Fruit fly (Drosophila melanogaster) whole organism, prepupa: ENCODE data around the gene Pvf2.

Source experiments
- CG10631 ChIP-seq: fragments of 200-800 bp; sonication (Bioruptor generic); optimal IDR thresholded peaks from 2 replicates; lab custom pipeline; 2016; ENCODE audit warnings: missing biosample characterization, missing genetic modification characterization
- CG10669 ChIP-seq: fragments of 200-800 bp; sonication (Bioruptor generic); optimal IDR thresholded peaks from 3 replicates; lab custom pipeline; 2018; ENCODE audit warnings: missing biosample characterization, mild to moderate bottlenecking, missing genetic modification characterization, moderate library complexity
- CG11762 ChIP-seq: fragments of 200-800 bp; sonication (Bioruptor generic); optimal IDR thresholded peaks from 3 replicates; lab custom pipeline; 2016; ENCODE audit warnings: missing biosample characterization, missing genetic modification characterization; ENCODE audit not compliant: insufficient read depth
- CG11902 ChIP-seq: fragments of 200-800 bp; sonication (Bioruptor generic); optimal IDR thresholded peaks from 3 replicates; lab custom pipeline; 2016; ENCODE audit warnings: missing biosample characterization, missing genetic modification characterization
- CG16779 ChIP-seq: fragments of 200-800 bp; sonication (Bioruptor generic); optimal IDR thresholded peaks from 3 replicates; lab custom pipeline; 2017; ENCODE audit warnings: missing biosample characterization, mild to moderate bottlenecking, missing genetic modification characterization
- CG3032 ChIP-seq: fragments of 200-800 bp; optimal IDR thresholded peaks from 2 replicates; lab custom pipeline; 2019; ENCODE audit warnings: missing biosample characterization, mild to moderate bottlenecking, missing genetic modification characterization, moderate library complexity
- CG31627 ChIP-seq: fragments of 200-800 bp; sonication (Bioruptor generic); optimal IDR thresholded peaks from 3 replicates; lab custom pipeline; 2016; ENCODE audit warnings: missing biosample characterization, missing genetic modification characterization
- CG32006 ChIP-seq: fragments of 200-800 bp; sonication (Bioruptor generic); optimal IDR thresholded peaks from 3 replicates; lab custom pipeline; 2017; ENCODE audit warnings: missing biosample characterization, mild to moderate bottlenecking, missing genetic modification characterization
- CG34406 ChIP-seq: fragments of 200-800 bp; sonication (Bioruptor generic); optimal IDR thresholded peaks from 3 replicates; lab custom pipeline; 2016; ENCODE audit warnings: missing biosample characterization, missing genetic modification characterization
- CG4318 ChIP-seq: fragments of 200-800 bp; sonication (Bioruptor generic); optimal IDR thresholded peaks from 3 replicates; lab custom pipeline; 2017; ENCODE audit warnings: missing biosample characterization, mild to moderate bottlenecking, missing genetic modification characterization
- CG6163 ChIP-seq: fragments of 200-800 bp; sonication (Bioruptor generic); IDR thresholded peaks from 3 replicates; pipeline ENCODE4 v1.3.6; 2022; ENCODE audit warnings: missing biosample characterization, missing genetic modification characterization
- CG6276 ChIP-seq: fragments of 200-800 bp; sonication (Bioruptor generic); optimal IDR thresholded peaks from 2 replicates; lab custom pipeline; 2017; ENCODE audit warnings: missing biosample characterization, mild to moderate bottlenecking, missing genetic modification characterization
- CG6792 ChIP-seq: fragments of 200-800 bp; sonication (Bioruptor generic); optimal IDR thresholded peaks from 3 replicates; lab custom pipeline; 2016; ENCODE audit warnings: missing biosample characterization, missing genetic modification characterization
- CG6808 ChIP-seq: fragments of 200-800 bp; sonication (Bioruptor generic); optimal IDR thresholded peaks from 3 replicates; lab custom pipeline; 2017; ENCODE audit warnings: missing biosample characterization, missing genetic modification characterization, mild to moderate bottlenecking, moderate library complexity, missing genetic modification reagents
- CG6854 ChIP-seq: fragments of 200-800 bp; sonication (Bioruptor generic); optimal IDR thresholded peaks from 2 replicates; lab custom pipeline; 2017; ENCODE audit warnings: missing biosample characterization, mild to moderate bottlenecking, missing genetic modification characterization
- CG7368 ChIP-seq: fragments of 200-800 bp; sonication (Bioruptor generic); optimal IDR thresholded peaks from 3 replicates; lab custom pipeline; 2016; ENCODE audit warnings: missing biosample characterization, missing genetic modification characterization
- CG8119 ChIP-seq: fragments of 200-800 bp; sonication (Bioruptor generic); IDR thresholded peaks from 3 replicates; pipeline ENCODE4 v1.3.6; 2022; ENCODE audit warnings: missing biosample characterization, missing genetic modification characterization
- CG8319 ChIP-seq: fragments of 200-800 bp; sonication (Bioruptor generic); optimal IDR thresholded peaks from 3 replicates; lab custom pipeline; 2016; ENCODE audit warnings: missing biosample characterization, missing genetic modification characterization
- CG8632 ChIP-seq: fragments of 200-800 bp; sonication (Bioruptor generic); optimal IDR thresholded peaks from 3 replicates; lab custom pipeline; 2016; ENCODE audit warnings: missing biosample characterization, missing genetic modification characterization
- Eip75B ChIP-seq: fragments of 200-800 bp; sonication (Bioruptor generic); optimal IDR thresholded peaks from 3 replicates; lab custom pipeline; 2016; ENCODE audit warnings: missing biosample characterization, missing genetic modification characterization
- Eip78C ChIP-seq: fragments of 200-800 bp; sonication (Bioruptor generic); peaks from one replicate; lab custom pipeline; 2016; ENCODE audit warnings: missing biosample characterization, missing genetic modification characterization
- Gug ChIP-seq: fragments of 200-800 bp; sonication (Bioruptor generic); IDR thresholded peaks from 2 replicates; pipeline ENCODE4 v1.3.6; 2022; ENCODE audit warnings: missing biosample characterization, missing genetic modification characterization
- Hr38 ChIP-seq: sonication (Bioruptor generic); optimal IDR thresholded peaks from 2 replicates; lab custom pipeline; 2016; ENCODE audit warnings: missing biosample characterization, missing genetic modification characterization
- Hr39 ChIP-seq: fragments of 200-800 bp; sonication (Bioruptor generic); optimal IDR thresholded peaks from 2 replicates; lab custom pipeline; 2016; ENCODE audit warnings: missing biosample characterization, missing genetic modification characterization
- Lpt ChIP-seq: fragments of 200-800 bp; sonication (Bioruptor generic); optimal IDR thresholded peaks from 3 replicates; lab custom pipeline; 2016; ENCODE audit warnings: missing biosample characterization, missing genetic modification characterization
- Met ChIP-seq: fragments of 200-800 bp; sonication (Bioruptor generic); optimal IDR thresholded peaks from 3 replicates; lab custom pipeline; 2016; ENCODE audit warnings: missing biosample characterization, missing genetic modification characterization
- Smox ChIP-seq: fragments of 200-800 bp; sonication (Bioruptor generic); optimal IDR thresholded peaks from 3 replicates; lab custom pipeline; 2016; ENCODE audit warnings: missing biosample characterization, missing genetic modification characterization
- Sox102F ChIP-seq: fragments of 200-800 bp; sonication (Bioruptor generic); optimal IDR thresholded peaks from 2 replicates; lab custom pipeline; 2016; ENCODE audit warnings: missing biosample characterization, mild to moderate bottlenecking, missing genetic modification characterization
- Sox14 ChIP-seq: fragments of 200-800 bp; sonication (Bioruptor generic); optimal IDR thresholded peaks from 3 replicates; lab custom pipeline; 2016; ENCODE audit warnings: missing biosample characterization, missing genetic modification characterization
- Sox15 ChIP-seq: fragments of 200-800 bp; sonication (Bioruptor generic); optimal IDR thresholded peaks from 3 replicates; lab custom pipeline; 2016; ENCODE audit warnings: missing biosample characterization, missing genetic modification characterization
- achi ChIP-seq: fragments of 200-800 bp; sonication (Bioruptor generic); optimal IDR thresholded peaks from 3 replicates; lab custom pipeline; 2016; ENCODE audit warnings: missing biosample characterization, missing genetic modification characterization
- acj6 ChIP-seq: fragments of 200-800 bp; sonication (Bioruptor generic); optimal IDR thresholded peaks from 3 replicates; lab custom pipeline; 2016; ENCODE audit warnings: missing biosample characterization, missing genetic modification characterization
- cyc ChIP-seq: fragments of 200-800 bp; sonication (Bioruptor generic); optimal IDR thresholded peaks from 3 replicates; lab custom pipeline; 2016; ENCODE audit warnings: missing biosample characterization, missing genetic modification characterization
- eg ChIP-seq: fragments of 200-800 bp; sonication (Bioruptor generic); IDR thresholded peaks from 3 replicates; pipeline ENCODE4 v1.3.6; 2022; ENCODE audit warnings: missing biosample characterization, missing genetic modification characterization
- esn ChIP-seq: fragments of 200-800 bp; sonication (Bioruptor generic); optimal IDR thresholded peaks from 2 replicates; lab custom pipeline; 2016; ENCODE audit warnings: missing biosample characterization, mild to moderate bottlenecking, missing genetic modification characterization, moderate library complexity
- fd59A ChIP-seq: fragments of 200-800 bp; sonication (Bioruptor generic); optimal IDR thresholded peaks from 2 replicates; lab custom pipeline; 2017; ENCODE audit warnings: missing biosample characterization, mild to moderate bottlenecking, missing genetic modification characterization, missing genetic modification reagents
- net ChIP-seq: fragments of 200-800 bp; sonication (Bioruptor generic); optimal IDR thresholded peaks from 3 replicates; lab custom pipeline; 2016; ENCODE audit warnings: missing biosample characterization, missing genetic modification characterization
- pdm3 ChIP-seq: fragments of 200-800 bp; sonication (Bioruptor generic); optimal IDR thresholded peaks from 3 replicates; lab custom pipeline; 2016; ENCODE audit warnings: missing biosample characterization, missing genetic modification characterization
- ss ChIP-seq, 2 experiments: fragments of 200-800 bp; sonication (Bioruptor generic); optimal IDR thresholded peaks; 2 replicates in 1 of 2; 3 replicates in 1 of 2; lab custom pipeline; 2017 to 2018; ENCODE audit warnings: mild to moderate bottlenecking in 2 of 2, missing biosample characterization in 2 of 2, missing genetic modification characterization in 2 of 2, moderate library complexity in 1 of 2
- svp ChIP-seq: fragments of 200-800 bp; sonication (Bioruptor generic); peaks from one replicate; lab custom pipeline; 2016; ENCODE audit warnings: missing biosample characterization, missing genetic modification characterization
- topi ChIP-seq: fragments of 200-800 bp; sonication (Bioruptor generic); optimal IDR thresholded peaks from 3 replicates; lab custom pipeline; 2016; ENCODE audit warnings: missing biosample characterization, missing genetic modification characterization
- vri ChIP-seq: fragments of 200-800 bp; sonication (Bioruptor generic); optimal IDR thresholded peaks from 3 replicates; lab custom pipeline; 2016; ENCODE audit warnings: missing biosample characterization, mild to moderate bottlenecking, missing genetic modification characterization

Gene Pvf2

dm6 chr2L:7032517-7032951 is 51.9 kb downstream of the Pvf2 start, which contains the start of the genes Rab30 and Caper (continued):
- no peak for TF ChIP-seq svp (GFP tag; lab: Kevin White, UChicago)
- TF ChIP-seq topi (GFP tag; lab: Kevin White, UChicago), result peak; percentile 42
- TF ChIP-seq Sox15 (GFP tag; lab: Kevin White, UChicago), result no peak
- no peak for TF ChIP-seq CG6808
- TF ChIP-seq eg, result no peak
- TF ChIP-seq Eip78C (GFP tag; lab: Kevin White, UChicago), result peak; percentile 65
- TF ChIP-seq CG32006 (GFP tag; lab: Kevin White, UChicago), result no peak
- TF ChIP-seq CG3032 (tag; lab: Kevin White, UChicago), result peak; percentile 12
- no peak for TF ChIP-seq CG6792 (GFP tag; lab: Kevin White, UChicago)
- TF ChIP-seq acj6 (GFP tag; lab: Kevin White, UChicago), result peak; percentile 25
- TF ChIP-seq CG7368 (GFP tag; lab: Kevin White, UChicago), result no peak
- TF ChIP-seq fd59A, result no peak
- TF ChIP-seq CG34406 (GFP tag; lab: Kevin White, UChicago), result no peak
- no peak for TF ChIP-seq CG6163
- TF ChIP-seq Met (GFP tag; lab: Kevin White, UChicago), result peak; percentile 21

DNA sequence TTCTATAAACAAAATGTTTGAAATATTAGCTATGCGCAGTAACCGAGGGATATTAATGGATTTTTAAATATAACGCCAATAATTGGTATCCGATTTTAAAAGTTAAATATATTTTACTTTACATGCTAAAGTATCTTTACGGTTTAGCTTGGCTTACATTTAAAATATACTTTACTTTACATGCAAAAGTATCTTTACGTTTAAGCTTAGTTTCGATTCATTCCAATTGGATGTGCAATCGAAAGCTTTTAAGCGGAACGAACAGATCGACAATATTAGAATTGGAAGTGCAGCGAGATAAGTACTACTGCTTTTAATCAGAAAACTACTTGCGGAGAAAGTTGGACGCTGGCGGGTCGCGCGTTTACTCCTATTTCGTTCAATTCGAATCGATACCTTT is 55.4 kb downstream of the Pvf2 start:
- TF ChIP-seq Hr38 (GFP tag; lab: Kevin White, UChicago) (no peak), topi (GFP tag; lab: Kevin White, UChicago) (no peak), CG34406 (GFP tag; lab: Kevin White, UChicago) (no peak), vri (GFP tag; lab: Kevin White, UChicago) (no peak), CG11762 (GFP tag; lab: Kevin White, UChicago) (no peak), Hr39 (GFP tag; lab: Kevin White, UChicago) (no peak), CG10631 (GFP tag; lab: Kevin White, UChicago) (no peak), CG8119 (no peak), Met (GFP tag; lab: Kevin White, UChicago) (no peak)

dm6 chr2L:7028440-7028839 is 56.0 kb downstream of the Pvf2 start:
- TF ChIP-seq ss (GFP tag; optimal IDR thresholded peaks at IDR 0.05; lab: Kevin White, UChicago) (no peak), CG6854 (GFP tag; lab: Kevin White, UChicago) (peak; percentile 1)
- TF ChIP-seq, all 60 proteins: peak for 1

DNA sequence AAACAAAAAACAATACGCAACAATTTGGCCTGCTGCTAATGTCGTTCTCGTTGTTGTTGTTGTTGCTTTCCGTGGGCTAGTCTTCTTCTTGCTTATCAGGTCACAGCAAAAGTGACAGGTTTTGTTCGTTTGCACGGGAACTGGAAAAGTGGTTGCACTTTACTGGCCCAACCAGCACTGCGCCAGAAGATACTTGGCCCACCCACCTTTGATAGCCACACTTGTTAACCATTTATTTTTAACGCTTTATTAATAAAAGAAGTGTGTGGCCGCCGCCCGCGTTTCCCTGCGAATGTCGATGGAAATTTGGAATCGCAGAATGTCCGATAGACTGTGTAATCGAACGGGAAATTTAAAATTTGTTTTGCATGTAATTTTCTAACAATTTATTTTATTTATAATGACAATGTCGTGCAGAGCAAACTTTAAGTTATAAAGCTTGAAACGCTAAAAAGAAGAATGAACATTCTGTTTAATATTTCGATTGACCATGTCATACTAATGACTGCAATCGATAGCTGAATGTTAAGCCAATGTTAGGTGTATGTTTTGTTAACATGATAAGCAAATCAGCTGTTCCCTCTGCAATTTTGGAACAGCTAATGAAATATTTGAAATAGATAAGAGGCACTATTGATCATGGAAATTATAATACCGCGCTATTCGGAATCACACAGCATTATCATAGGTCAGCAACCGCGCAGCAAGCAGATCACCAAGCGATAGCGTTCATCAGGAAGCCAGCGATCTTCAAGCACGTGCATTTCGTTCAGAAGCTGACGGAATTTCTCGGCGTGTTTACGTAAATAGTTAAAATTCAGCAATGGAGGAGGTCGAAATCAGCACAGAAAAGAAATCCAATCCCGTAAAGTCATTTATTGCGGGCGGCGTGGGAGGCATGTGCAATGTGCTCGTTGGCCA is 57.2 kb downstream of the Pvf2 start, which contains the start of the genes CG31908 and MME1:
Gene CG31908, minus strand, starts transcription at position 402 of the 921 bp plus-strand sequence.
Gene MME1, plus strand, starts transcription at position 539 of the 921 bp plus-strand sequence.
- TF ChIP-seq Gug, result no peak
- peak; percentile 5 for TF ChIP-seq CG3032 (tag; lab: Kevin White, UChicago)
- TF ChIP-seq Sox102F (GFP tag; lab: Kevin White, UChicago), result no peak
- no peak for TF ChIP-seq CG6163
- TF ChIP-seq CG32006 (GFP tag; lab: Kevin White, UChicago), result no peak
- peak; percentile 27 for TF ChIP-seq vri (GFP tag; lab: Kevin White, UChicago)
- peak; percentile 12 for TF ChIP-seq CG34406 (GFP tag; lab: Kevin White, UChicago)
- peak; percentile 80 for TF ChIP-seq achi (GFP tag; lab: Kevin White, UChicago)
- TF ChIP-seq CG6792 (GFP tag; lab: Kevin White, UChicago), result peak; percentile 14
- TF ChIP-seq CG7368 (GFP tag; lab: Kevin White, UChicago), result no peak
- no peak for TF ChIP-seq ss (GFP tag; optimal IDR thresholded peaks at IDR 0.05; lab: Kevin White, UChicago)
- no peak for TF ChIP-seq acj6 (GFP tag; lab: Kevin White, UChicago)
- TF ChIP-seq CG8632, result peak; percentile 1
- peak; percentile 36 for TF ChIP-seq CG31627 (GFP tag; lab: Kevin White, UChicago)
- TF ChIP-seq Eip78C (GFP tag; lab: Kevin White, UChicago), result peak; percentile 73
- peak; percentile 25 for TF ChIP-seq cyc (GFP tag; lab: Kevin White, UChicago)
- TF ChIP-seq Sox14 (GFP tag; lab: Kevin White, UChicago), result peak; percentile 52
- TF ChIP-seq CG8319, result peak; percentile 10
- TF ChIP-seq CG6276, result no peak
- TF ChIP-seq esn, result peak; percentile 68
- TF ChIP-seq Eip75B (GFP tag; lab: Kevin White, UChicago), result peak; percentile 47
- no peak for TF ChIP-seq Hr38 (GFP tag; lab: Kevin White, UChicago)
- TF ChIP-seq pdm3, result peak; percentile 28
- no peak for TF ChIP-seq CG16779 (tag; lab: Kevin White, UChicago)
- peak; percentile 43 for TF ChIP-seq topi (GFP tag; lab: Kevin White, UChicago)
- TF ChIP-seq net (GFP tag; lab: Kevin White, UChicago), result no peak
- TF ChIP-seq CG4318 (GFP tag; lab: Kevin White, UChicago), result no peak
- peak; percentile 24 for TF ChIP-seq Smox (GFP tag; lab: Kevin White, UChicago)
- no peak for TF ChIP-seq Lpt
- TF ChIP-seq CG11902, result no peak
- no peak for TF ChIP-seq CG10669 (GFP tag; lab: Kevin White, UChicago)
- no peak for TF ChIP-seq CG11762 (GFP tag; lab: Kevin White, UChicago)
